Fruit fly (Drosophila melanogaster) whole organism, wandering third instar larva: ENCODE data around the gene Alr.

Experiments
- CG9705 ChIP-seq: fragments of 200-800 bp; sonication (Bioruptor generic); optimal IDR thresholded peaks from 2 replicates; lab custom pipeline; 2018; ENCODE audit warnings: missing biosample characterization, mild to moderate bottlenecking, missing genetic modification characterization
- HLH106 ChIP-seq: fragments of 200-800 bp; optimal IDR thresholded peaks from 3 replicates; lab custom pipeline; 2019; ENCODE audit warnings: missing biosample characterization, mild to moderate bottlenecking, missing genetic modification characterization, moderate library complexity
- Hnf4 ChIP-seq: fragments of 200-800 bp; sonication (Bioruptor generic); optimal IDR thresholded peaks from 2 replicates; lab custom pipeline; 2016; ENCODE audit warnings: missing biosample characterization, mild to moderate bottlenecking, missing genetic modification characterization
- OdsH ChIP-seq: fragments of 200-800 bp; sonication (Bioruptor generic); optimal IDR thresholded peaks from 2 replicates; lab custom pipeline; 2016; ENCODE audit warnings: missing biosample characterization, mild to moderate bottlenecking, missing genetic modification characterization
- br ChIP-seq: fragments of 200-800 bp; sonication (Bioruptor generic); optimal IDR thresholded peaks from 2 replicates; lab custom pipeline; 2016; ENCODE audit warnings: missing biosample characterization, missing genetic modification characterization
- foxo ChIP-seq, 2 experiments: fragments of 200-800 bp; sonication (Bioruptor generic); optimal IDR thresholded peaks; 2 replicates in 1 of 2; 3 replicates in 1 of 2; lab custom pipeline; 2016 to 2017; ENCODE audit warnings: missing biosample characterization in 2 of 2, missing genetic modification characterization in 2 of 2
- h ChIP-seq: fragments of 200-800 bp; sonication (Bioruptor generic); optimal IDR thresholded peaks from 3 replicates; lab custom pipeline; 2016; ENCODE audit warnings: missing biosample characterization, mild to moderate bottlenecking, missing genetic modification characterization
- pan ChIP-seq: fragments of >200 bp; optimal IDR thresholded peaks from 2 replicates; lab custom pipeline; 2017
- psq ChIP-seq: fragments of 200-800 bp; sonication (Bioruptor generic); optimal IDR thresholded peaks from 3 replicates; lab custom pipeline; 2017; ENCODE audit warnings: missing biosample characterization, mild to moderate bottlenecking, missing genetic modification characterization, moderate library complexity
- tai ChIP-seq: sonication (Bioruptor generic); optimal IDR thresholded peaks from 2 replicates; lab custom pipeline; 2016; ENCODE audit warnings: missing biosample characterization, missing genetic modification characterization
- usp ChIP-seq: fragments of >200 bp; optimal IDR thresholded peaks from 2 replicates; lab custom pipeline; 2017; ENCODE audit warnings: missing biosample characterization, missing genetic modification characterization

dm6 chrX:19711936-19712335 lies 36.2 kb upstream of the Alr start:
- TF ChIP-seq h (GFP tag; lab: Kevin White, UChicago) (no peak), foxo (GFP tag; optimal IDR thresholded peaks at IDR 0.05; lab: Kevin White, UChicago) (no peak), OdsH (GFP tag; lab: Kevin White, UChicago) (no peak), pan (lab: Kevin White, UChicago) (no peak), Hnf4 (GFP tag; lab: Kevin White, UChicago) (no peak), br (GFP tag; lab: Kevin White, UChicago) (no peak), usp (no peak), tai (GFP tag; lab: Kevin White, UChicago) (no peak), CG9705 (GFP tag; lab: Kevin White, UChicago) (no peak), psq (GFP tag; lab: Kevin White, UChicago) (no peak), HLH106 (tag; lab: Kevin White, UChicago) (no peak)
